Worm (Caenorhabditis elegans) whole organism, L3 larva: ENCODE measurements around the gene nhr-30.

Experiments used
- R02D3.7 ChIP-seq: fragments of 150-350 bp; optimal IDR thresholded peaks from 2 replicates; lab custom pipeline; 2014; ENCODE audit warnings: missing biosample characterization, missing genetic modification characterization
- ZK546.5 ChIP-seq: sonication (generic microtip); optimal IDR thresholded peaks from 2 replicates; lab custom pipeline; 2017; ENCODE audit warnings: missing biosample characterization, missing genetic modification characterization
- aly-2 ChIP-seq: fragments of 150-350 bp; optimal IDR thresholded peaks from 2 replicates; lab custom pipeline; 2014; ENCODE audit warnings: missing biosample characterization, missing genetic modification characterization
- ama-1 ChIP-seq: fragments of 150-350 bp; optimal IDR thresholded peaks from 2 replicates; lab custom pipeline; 2018
- ceh-16 ChIP-seq: sonication (generic microtip); optimal IDR thresholded peaks from 2 replicates; lab custom pipeline; 2017; ENCODE audit warnings: missing biosample characterization, missing genetic modification characterization
- ceh-28 ChIP-seq: fragments of 150-350 bp; optimal IDR thresholded peaks from 2 replicates; lab custom pipeline; 2014; ENCODE audit warnings: missing biosample characterization, missing genetic modification reagents, missing genetic modification characterization
- ceh-82 ChIP-seq: fragments of 150-350 bp; optimal IDR thresholded peaks from 2 replicates; lab custom pipeline; 2014; ENCODE audit warnings: missing biosample characterization, missing genetic modification characterization
- daf-12 ChIP-seq: fragments of 150-350 bp; optimal IDR thresholded peaks from 2 replicates; lab custom pipeline; 2014; ENCODE audit warnings: missing biosample characterization, missing genetic modification reagents, missing genetic modification characterization
- egl-27 ChIP-seq: sonication (generic microtip); optimal IDR thresholded peaks from 4 replicates; lab custom pipeline; 2017; ENCODE audit warnings: missing biosample characterization, missing genetic modification reagents, missing genetic modification characterization
- egl-5 ChIP-seq: fragments of 150-350 bp; optimal IDR thresholded peaks from 2 replicates; lab custom pipeline; 2017; ENCODE audit warnings: missing biosample characterization, missing genetic modification reagents, missing genetic modification characterization, inconsistent platforms
- elt-1 ChIP-seq: fragments of 150-350 bp; optimal IDR thresholded peaks from 2 replicates; lab custom pipeline; 2014; ENCODE audit warnings: missing biosample characterization, missing genetic modification characterization
- elt-2 ChIP-seq: sonication (generic microtip); optimal IDR thresholded peaks from 2 replicates; lab custom pipeline; 2016; ENCODE audit warnings: missing genetic modification reagents, mild to moderate bottlenecking, missing genetic modification characterization, missing compliant biosample characterization
- fkh-2 ChIP-seq: fragments of 150-350 bp; optimal IDR thresholded peaks from 2 replicates; lab custom pipeline; 2014; ENCODE audit warnings: missing biosample characterization, missing genetic modification reagents, missing genetic modification characterization
- fos-1 ChIP-seq: fragments of 150-350 bp; optimal IDR thresholded peaks from 2 replicates; lab custom pipeline; 2014; ENCODE audit warnings: missing biosample characterization, missing genetic modification characterization
- jun-1 ChIP-seq: fragments of 150-350 bp; optimal IDR thresholded peaks from 2 replicates; lab custom pipeline; 2014; ENCODE audit warnings: missing biosample characterization, missing genetic modification reagents, missing genetic modification characterization
- lin-15B ChIP-seq: fragments of 150-350 bp; optimal IDR thresholded peaks from 2 replicates; lab custom pipeline; 2014; ENCODE audit warnings: missing biosample characterization, missing genetic modification characterization
- lsy-12 ChIP-seq: sonication (generic microtip); optimal IDR thresholded peaks from 2 replicates; lab custom pipeline; 2016; ENCODE audit warnings: mild to moderate bottlenecking, missing genetic modification characterization, missing compliant biosample characterization
- mdl-1 ChIP-seq: fragments of 150-350 bp; optimal IDR thresholded peaks from 2 replicates; lab custom pipeline; 2014; ENCODE audit warnings: missing biosample characterization, missing genetic modification characterization
- mml-1 ChIP-seq: fragments of 150-350 bp; sonication (generic microtip); optimal IDR thresholded peaks from 3 replicates; lab custom pipeline; 2014; ENCODE audit warnings: missing biosample characterization, missing genetic modification characterization
- nfya-1 ChIP-seq: sonication (generic microtip); optimal IDR thresholded peaks from 2 replicates; lab custom pipeline; 2017; ENCODE audit warnings: missing genetic modification characterization, mild to moderate bottlenecking, missing compliant biosample characterization, antibody characterized with exemption, moderate library complexity; ENCODE audit not compliant: insufficient read depth
- nhr-12 ChIP-seq: fragments of 150-350 bp; optimal IDR thresholded peaks from 2 replicates; lab custom pipeline; 2014; ENCODE audit warnings: missing biosample characterization, missing genetic modification characterization
- nhr-23 ChIP-seq: fragments of 150-350 bp; optimal IDR thresholded peaks from 2 replicates; lab custom pipeline; 2014; ENCODE audit warnings: missing biosample characterization, missing genetic modification reagents, missing genetic modification characterization
- nhr-25 ChIP-seq: sonication (generic microtip); optimal IDR thresholded peaks from 2 replicates; lab custom pipeline; 2017; ENCODE audit warnings: missing biosample characterization, missing genetic modification characterization
- nhr-28 ChIP-seq: fragments of 150-350 bp; optimal IDR thresholded peaks from 2 replicates; lab custom pipeline; 2014; ENCODE audit warnings: missing biosample characterization, missing genetic modification characterization
- nhr-67 ChIP-seq: fragments of 150-350 bp; optimal IDR thresholded peaks from 2 replicates; lab custom pipeline; 2014; ENCODE audit warnings: missing biosample characterization, missing genetic modification characterization
- nhr-76 ChIP-seq: fragments of 150-350 bp; sonication (generic microtip); optimal IDR thresholded peaks from 5 replicates; lab custom pipeline; 2014; ENCODE audit warnings: missing biosample characterization, missing genetic modification characterization
- nhr-77 ChIP-seq: fragments of 150-350 bp; optimal IDR thresholded peaks from 2 replicates; lab custom pipeline; 2014; ENCODE audit warnings: missing biosample characterization, missing genetic modification characterization
- pha-4 ChIP-seq: fragments of 150-350 bp; optimal IDR thresholded peaks from 2 replicates; lab custom pipeline; 2014; ENCODE audit warnings: missing biosample characterization, missing genetic modification reagents, missing genetic modification characterization
- pqm-1 ChIP-seq: fragments of 150-350 bp; optimal IDR thresholded peaks from 2 replicates; lab custom pipeline; 2017; ENCODE audit warnings: missing biosample characterization, missing genetic modification characterization, inconsistent platforms
- skn-1 ChIP-seq: fragments of 150-350 bp; optimal IDR thresholded peaks from 2 replicates; lab custom pipeline; 2014; ENCODE audit warnings: missing biosample characterization, missing genetic modification characterization
- snpc-4 ChIP-seq: fragments of 150-350 bp; optimal IDR thresholded peaks from 2 replicates; lab custom pipeline; 2014; ENCODE audit warnings: missing biosample characterization, missing genetic modification characterization
- tbx-2 ChIP-seq: sonication (generic microtip); optimal IDR thresholded peaks from 2 replicates; lab custom pipeline; 2016; ENCODE audit warnings: mild to moderate bottlenecking, missing genetic modification characterization, missing compliant biosample characterization
- unc-39 ChIP-seq: sonication (generic microtip); optimal IDR thresholded peaks from 4 replicates; lab custom pipeline; 2017; ENCODE audit warnings: missing biosample characterization, missing genetic modification characterization
- unc-62 ChIP-seq: fragments of 150-350 bp; sonication (generic microtip); optimal IDR thresholded peaks from 4 replicates; lab custom pipeline; 2014; ENCODE audit warnings: missing biosample characterization, missing genetic modification reagents, missing genetic modification characterization
- zag-1 ChIP-seq: fragments of 150-350 bp; optimal IDR thresholded peaks from 2 replicates; lab custom pipeline; 2014; ENCODE audit warnings: missing biosample characterization, missing genetic modification characterization
- ztf-11 ChIP-seq: fragments of 150-350 bp; optimal IDR thresholded peaks from 2 replicates; lab custom pipeline; 2014; ENCODE audit warnings: missing biosample characterization, missing genetic modification characterization
- ztf-4 ChIP-seq: fragments of 150-350 bp; optimal IDR thresholded peaks from 2 replicates; lab custom pipeline; 2014; ENCODE audit warnings: missing biosample characterization, missing genetic modification characterization

Gene nhr-30

ce11 chrV:9044871-9045270 is at the start of gene nhr-30:
TSS of gene nhr-30 (plus strand) at chrV:9045171.
- TF ChIP-seq snpc-4 (tag; lab: Kevin White, UChicago) (no peak), nhr-12 (no peak)

- TF ChIP-seq pqm-1 (tag; lab: Kevin White, UChicago) (no peak), nhr-67 (tag; lab: Kevin White, UChicago) (no peak), nhr-76 (tag; lab: Kevin White, UChicago) (no peak), nhr-28 (no peak), snpc-4 (tag; lab: Kevin White, UChicago) (no peak), mml-1 (tag; lab: Kevin White, UChicago) (no peak), unc-39 (no peak), nfya-1 (tag; lab: Kevin White, UChicago) (no peak), skn-1 (no peak), nhr-25 (tag; lab: Kevin White, UChicago) (no peak), pha-4 (tag; lab: Kevin White, UChicago) (no peak), egl-27 (tag; lab: Kevin White, UChicago) (no peak), elt-2 (tag; lab: Kevin White, UChicago) (no peak), ceh-28 (no peak), aly-2 (tag; lab: Kevin White, UChicago) (no peak), R02D3.7 (no peak), egl-5 (no peak)
These were observed 43.8 kb upstream of the nhr-30 start, which contains the start of gene F59E11.2 for ce11 chrV:9001175-9001574. TSS of gene F59E11.2 (plus strand) at chrV:9001475.

ce11 chrV:9003291-9003690 is 41.7 kb upstream of the nhr-30 start, which contains the start of gene srx-1:
TSS of gene srx-1 (plus strand) at chrV:9003672.
- TF ChIP-seq zag-1 (tag; lab: Kevin White, UChicago) (no peak), unc-62 (GFP tag; lab: Kevin White, UChicago) (no peak), daf-12 (tag; lab: Kevin White, UChicago) (no peak), jun-1 (tag; lab: Kevin White, UChicago) (no peak), ceh-82 (tag; lab: Kevin White, UChicago) (no peak), fkh-2 (tag; lab: Kevin White, UChicago) (no peak), ama-1 (lab: Kevin White, UChicago) (no peak), aly-2 (tag; lab: Kevin White, UChicago) (no peak), nfya-1 (tag; lab: Kevin White, UChicago) (no peak), pha-4 (tag; lab: Kevin White, UChicago) (no peak), nhr-77 (tag; lab: Kevin White, UChicago) (no peak), nhr-76 (tag; lab: Kevin White, UChicago) (no peak), ceh-16 (tag; lab: Kevin White, UChicago) (no peak), egl-5 (no peak)

- TF ChIP-seq snpc-4 (tag; lab: Kevin White, UChicago) (no peak), nhr-23 (tag; lab: Kevin White, UChicago) (no peak), mdl-1 (no peak), elt-1 (no peak), lsy-12 (tag; lab: Kevin White, UChicago) (no peak), lin-15B (tag; lab: Kevin White, UChicago) (no peak), ztf-11 (tag; lab: Kevin White, UChicago) (no peak), aly-2 (tag; lab: Kevin White, UChicago) (no peak), nhr-67 (tag; lab: Kevin White, UChicago) (no peak), ZK546.5 (no peak), nhr-12 (no peak), zag-1 (tag; lab: Kevin White, UChicago) (no peak), R02D3.7 (no peak), tbx-2 (tag; lab: Kevin White, UChicago) (no peak), fos-1 (tag; lab: Kevin White, UChicago) (no peak), unc-39 (no peak), ztf-4 (no peak), unc-62 (GFP tag; lab: Kevin White, UChicago) (no peak), ceh-16 (tag; lab: Kevin White, UChicago) (no peak), egl-27 (tag; lab: Kevin White, UChicago) (no peak)
These were observed 39.7 kb upstream of the nhr-30 start, which contains the start of gene srx-3 for ce11 chrV:9005243-9005642. TSS of gene srx-3 (plus strand) at chrV:9005543.
